Fruit fly (Drosophila melanogaster) whole organism, pupa: ENCODE results near the gene CG13722.

Experiments used
- CG10348 ChIP-seq: fragments of 200-800 bp; sonication (Bioruptor generic); IDR thresholded peaks from 2 replicates; pipeline ENCODE4 v1.3.6; 2022; ENCODE audit warnings: missing biosample characterization, missing genetic modification characterization
- CG13204 ChIP-seq: fragments of 200-800 bp; sonication (Bioruptor generic); optimal IDR thresholded peaks from 2 replicates; lab custom pipeline; 2018; ENCODE audit warnings: missing biosample characterization, mild to moderate bottlenecking, missing genetic modification characterization, moderate library complexity
- CG14655 ChIP-seq: fragments of 200-800 bp; sonication (Bioruptor generic); optimal IDR thresholded peaks from 3 replicates; lab custom pipeline; 2017; ENCODE audit warnings: mild to moderate bottlenecking, missing biosample characterization, missing genetic modification reagents, missing genetic modification characterization
- CG15710 ChIP-seq: fragments of 200-800 bp; sonication (Bioruptor generic); optimal IDR thresholded peaks from 2 replicates; lab custom pipeline; 2018; ENCODE audit warnings: missing biosample characterization, mild to moderate bottlenecking, missing genetic modification characterization, moderate library complexity
- CG17806 ChIP-seq: fragments of 200-800 bp; sonication (Bioruptor generic); optimal IDR thresholded peaks from 2 replicates; lab custom pipeline; 2018; ENCODE audit warnings: missing biosample characterization, mild to moderate bottlenecking, missing genetic modification characterization, moderate library complexity
- CG4496 ChIP-seq: fragments of 200-800 bp; sonication (Bioruptor generic); IDR thresholded peaks from 3 replicates; pipeline ENCODE4 v1.3.6; 2022; ENCODE audit warnings: missing biosample characterization, missing genetic modification characterization
- CG8301 ChIP-seq: fragments of 200-800 bp; sonication (Bioruptor generic); optimal IDR thresholded peaks from 2 replicates; lab custom pipeline; 2018; ENCODE audit warnings: missing biosample characterization, mild to moderate bottlenecking, missing genetic modification characterization
- D1 ChIP-seq: fragments of 200-800 bp; sonication (Bioruptor generic); optimal IDR thresholded peaks from 2 replicates; lab custom pipeline; 2018; ENCODE audit warnings: missing biosample characterization, mild to moderate bottlenecking, missing genetic modification characterization, moderate library complexity
- Pif1A ChIP-seq: fragments of 200-800 bp; sonication (Bioruptor generic); optimal IDR thresholded peaks from 3 replicates; lab custom pipeline; 2016; ENCODE audit warnings: missing biosample characterization, missing genetic modification characterization
- Snoo ChIP-seq: fragments of 200-800 bp; sonication (Bioruptor generic); optimal IDR thresholded peaks from 3 replicates; lab custom pipeline; 2017; ENCODE audit warnings: missing biosample characterization, mild to moderate bottlenecking, missing genetic modification characterization, inconsistent platforms
- fd96Ca ChIP-seq: fragments of 200-800 bp; sonication (Bioruptor generic); IDR thresholded peaks from 3 replicates; pipeline ENCODE4 v1.3.6; 2022; ENCODE audit warnings: missing biosample characterization, missing genetic modification characterization
- rn ChIP-seq: fragments of 200-800 bp; sonication (Bioruptor generic); IDR thresholded peaks from 2 replicates; pipeline ENCODE4 v1.3.6; 2022; ENCODE audit warnings: missing biosample characterization, missing genetic modification characterization

DNA sequence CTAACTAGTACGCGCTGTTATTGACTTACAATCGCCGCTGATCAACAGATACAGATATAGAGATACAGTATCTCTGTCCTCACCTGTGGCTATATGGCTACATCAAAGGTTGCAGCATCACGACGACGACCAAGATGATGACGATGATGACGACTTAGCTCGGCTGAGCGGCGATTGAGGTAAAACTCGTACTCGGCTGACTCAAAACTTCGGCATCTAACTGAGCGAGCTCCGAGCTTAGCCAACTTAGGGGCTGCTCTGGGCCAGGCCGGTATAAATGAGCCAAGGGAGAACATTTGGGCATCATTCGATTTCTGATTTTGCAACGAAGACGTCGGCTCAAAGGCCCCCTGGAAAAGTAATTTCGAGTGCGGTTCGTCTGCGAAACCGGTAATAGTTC, 54.3 kb downstream of the CG13722 start, which contains the start of gene CG15021:
- TF ChIP-seq CG4496 (GFP tag; lab: Robert Waterston, UW), result no peak
- no peak for TF ChIP-seq CG8301 (tag; lab: Kevin White, UChicago)
- TF ChIP-seq CG13204 (GFP tag; lab: Kevin White, UChicago), result no peak
- TF ChIP-seq CG14655, result no peak
- TF ChIP-seq rn (GFP tag; lab: Robert Waterston, UW), result no peak
- TF ChIP-seq fd96Ca (GFP tag; lab: Robert Waterston, UW), result no peak
- no peak for TF ChIP-seq CG10348 (GFP tag; lab: Robert Waterston, UW)
- TF ChIP-seq CG15710 (tag; lab: Kevin White, UChicago), result no peak
- TF ChIP-seq Snoo (tag; lab: Kevin White, UChicago), result no peak
- no peak for TF ChIP-seq CG17806 (tag; lab: Kevin White, UChicago)
- TF ChIP-seq Pif1A (GFP tag; lab: Kevin White, UChicago), result no peak
- no peak for TF ChIP-seq D1 (tag; lab: Kevin White, UChicago)
